Worm (Caenorhabditis elegans) whole organism, young adult: ENCODE data around the gene srx-23.

Experiments used
- K12H6.12 ChIP-seq: fragments of 200-800 bp; sonication (Bioruptor generic); optimal IDR thresholded peaks from 2 replicates; lab custom pipeline; 2018; ENCODE audit warnings: mild to moderate bottlenecking, missing genetic modification characterization, missing compliant biosample characterization
- ZK185.1 ChIP-seq: sonication (generic microtip); optimal IDR thresholded peaks from 2 replicates; lab custom pipeline; 2016; ENCODE audit warnings: mild to moderate bottlenecking, missing genetic modification characterization, missing compliant biosample characterization; ENCODE audit not compliant: poor library complexity, severe bottlenecking
- ama-1 ChIP-seq, 3 experiments: fragments of 150-350 bp in 1 of 3; sonication (generic microtip) in 2 of 3; optimal IDR thresholded peaks; 2 replicates each; lab custom pipeline; 2014 to 2018; ENCODE audit warnings: missing biosample characterization in 2 of 3, missing genetic modification characterization in 2 of 3, missing genetic modification reagents in 2 of 3
- ceh-40 ChIP-seq: fragments of 200-800 bp; sonication (Bioruptor generic); IDR thresholded peaks from 2 replicates; pipeline ENCODE4 v1.3.6; 2022; ENCODE audit warnings: missing genetic modification characterization, missing compliant biosample characterization
- ceh-79 ChIP-seq: sonication (generic microtip); optimal IDR thresholded peaks from 2 replicates; lab custom pipeline; 2017; ENCODE audit warnings: mild to moderate bottlenecking, missing genetic modification characterization, missing compliant biosample characterization
- gei-17 ChIP-seq: fragments of 200-800 bp; sonication (Bioruptor generic); optimal IDR thresholded peaks from 2 replicates; lab custom pipeline; 2018; ENCODE audit warnings: mild to moderate bottlenecking, missing genetic modification characterization, missing compliant biosample characterization
- him-1 ChIP-seq: sonication (generic microtip); optimal IDR thresholded peaks from 2 replicates; lab custom pipeline; 2016; ENCODE audit warnings: missing genotype, missing genetic modification reagents, missing genetic modification characterization, missing compliant biosample characterization
- pha-4 ChIP-seq: fragments of 150-350 bp; sonication (generic microtip); optimal IDR thresholded peaks from 2 replicates; lab custom pipeline; 2014; ENCODE audit warnings: missing biosample characterization, missing genetic modification reagents, missing genetic modification characterization
- sdz-38 ChIP-seq: sonication (generic microtip); optimal IDR thresholded peaks from 2 replicates; lab custom pipeline; 2016; ENCODE audit warnings: missing genotype, missing genetic modification characterization, missing compliant biosample characterization
- snpc-4 ChIP-seq, 5 experiments: fragments of 150-350 bp in 1 of 5; sonication (generic microtip) in 4 of 5; optimal IDR thresholded peaks; 2 replicates each; lab custom pipeline; 2014 to 2018; ENCODE audit warnings: missing genetic modification characterization in 5 of 5, missing biosample characterization in 3 of 5, antibody characterized with exemption in 2 of 5, mild to moderate bottlenecking in 2 of 5, missing compliant biosample characterization in 2 of 5, missing genotype in 2 of 5, moderate library complexity in 2 of 5, missing genetic modification reagents in 1 of 5

DNA sequence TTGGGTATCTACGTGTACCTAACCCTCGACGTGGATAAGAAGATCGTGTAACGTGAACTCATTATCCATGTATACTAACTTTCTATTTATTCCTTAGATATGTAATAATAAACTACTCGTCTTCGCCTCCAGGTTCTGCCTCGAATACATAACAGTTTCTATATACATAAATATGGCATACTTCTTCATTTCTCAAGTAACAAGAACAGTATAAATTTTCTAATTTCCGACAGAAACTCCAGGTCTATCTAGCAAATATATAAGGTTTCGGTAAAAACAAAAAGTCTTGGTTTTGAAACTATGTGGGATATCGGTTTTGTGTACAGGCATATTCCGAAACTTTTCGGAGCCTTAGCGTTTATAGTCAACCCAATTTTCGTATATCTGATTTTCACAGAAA, 43.8 kb upstream of the srx-23 start, which contains the start of gene srj-37:
- TF ChIP-seq snpc-4 (GFP tag; optimal IDR thresholded peaks at IDR 0.05; lab: Kevin White, UChicago) = no peak
- no peak for TF ChIP-seq snpc-4 (tag; optimal IDR thresholded peaks at IDR 0.05; lab: Kevin White, UChicago)
- no peak for TF ChIP-seq ceh-40 (GFP tag; lab: Robert Waterston, UW)
- no peak for TF ChIP-seq K12H6.12 (tag; lab: Kevin White, UChicago)
- no peak for TF ChIP-seq pha-4 (tag; lab: Kevin White, UChicago)
- no peak for TF ChIP-seq ama-1 (optimal IDR thresholded peaks at IDR 0.05; lab: Kevin White, UChicago)
- no peak for TF ChIP-seq ama-1 (GFP tag; optimal IDR thresholded peaks at IDR 0.05; lab: Kevin White, UChicago)
- TF ChIP-seq ceh-79 = no peak
- no peak for TF ChIP-seq ZK185.1
- TF ChIP-seq him-1 (tag; lab: Kevin White, UChicago) = no peak
- no peak for TF ChIP-seq sdz-38 (tag; lab: Kevin White, UChicago)
- TF ChIP-seq gei-17 (GFP tag; lab: Kevin White, UChicago) = no peak
